Fruit fly (Drosophila melanogaster): Measurements from ENCODE around the gene Dci.

The Dci gene

DNA sequence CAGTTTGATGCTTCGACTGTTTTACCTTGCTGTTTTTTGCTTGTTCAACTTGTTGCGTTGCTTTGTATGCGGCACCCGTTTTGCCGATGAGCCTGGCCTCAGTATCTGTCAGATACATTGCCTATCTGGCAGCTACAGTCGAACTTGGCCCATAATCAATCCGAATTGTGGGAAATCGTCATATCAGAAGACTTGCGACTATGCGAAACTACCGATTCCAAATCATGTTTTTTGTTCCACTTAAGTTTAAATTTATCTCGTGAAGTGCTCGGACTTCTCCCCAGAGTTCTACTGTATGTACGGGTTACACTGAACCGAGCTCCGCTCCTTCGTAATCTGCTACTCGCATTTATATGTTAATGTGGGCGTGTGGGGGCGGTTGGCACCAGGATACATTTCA lies 33.1 kb downstream of the Dci start (continued):
- TF ChIP-seq kni (GFP tag; optimal IDR thresholded peaks at IDR 0.05) (no peak), CG3163 (GFP tag; optimal IDR thresholded peaks at IDR 0.05) (no peak), sim (GFP tag; IDR thresholded peaks at IDR 0.05) (no peak), Lim3 (GFP tag; IDR thresholded peaks at IDR 0.05) (no peak), fu2 (GFP tag; optimal IDR thresholded peaks at IDR 0.05) (no peak), Med (GFP tag) (peak; percentile 84), wdn (GFP tag; IDR thresholded peaks at IDR 0.05) (no peak), Optix (GFP tag; IDR thresholded peaks at IDR 0.05) (no peak), CG7271 (tag; optimal IDR thresholded peaks at IDR 0.05) (no peak), CG11696 (GFP tag; IDR thresholded peaks at IDR 0.05) (no peak), CG16815 (GFP tag; optimal IDR thresholded peaks at IDR 0.05) (no peak), CG10462 (GFP tag; optimal IDR thresholded peaks at IDR 0.05) (no peak), Aef1 (GFP tag; IDR thresholded peaks at IDR 0.05) (peak; percentile 40; the same call in 1 of the 3 replicates), CG15696 (tag; optimal IDR thresholded peaks at IDR 0.05) (no peak), da (GFP tag; optimal IDR thresholded peaks at IDR 0.05) (no peak), ems (GFP tag; optimal IDR thresholded peaks at IDR 0.05) (no peak), gsb (GFP tag; IDR thresholded peaks at IDR 0.05) (no peak), eyg (GFP tag; optimal IDR thresholded peaks at IDR 0.05) (no peak), ranshi (GFP tag; IDR thresholded peaks at IDR 0.05) (no peak), psq (GFP tag; optimal IDR thresholded peaks at IDR 0.05) (no peak)

DNA sequence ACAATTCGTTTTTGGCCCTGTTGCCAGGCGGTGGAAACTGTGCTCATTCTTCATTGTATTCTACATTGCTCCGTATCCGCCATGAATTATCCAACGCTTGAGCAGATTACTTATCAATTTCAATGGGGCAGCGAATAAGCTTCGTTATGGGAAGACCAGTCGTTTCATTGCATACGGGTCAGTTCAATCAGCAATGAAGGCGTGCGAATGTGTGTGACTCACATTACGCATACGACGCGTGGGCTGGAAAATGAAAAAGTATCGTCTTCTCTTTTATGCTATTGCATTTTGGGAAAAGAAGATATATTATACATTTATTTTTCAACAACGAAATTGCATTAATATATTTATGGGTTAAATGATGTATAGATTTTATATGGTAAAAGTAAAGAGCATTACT lies 33.9 kb downstream of the Dci start:
- peak; percentile 10 for TF ChIP-seq Ets65A (GFP tag)
- 0 out of 2 replicates have a peak, but pooled peaks have one; percentile 50 for TF ChIP-seq CG7372 (GFP tag; IDR thresholded peaks at IDR 0.05)
- peak; percentile 9 for TF ChIP-seq gcm (GFP tag; optimal IDR thresholded peaks at IDR 0.05)
- TF ChIP-seq pum (GFP tag; optimal IDR thresholded peaks at IDR 0.05) = no peak
- no peak for TF ChIP-seq CG17361 (GFP tag; IDR thresholded peaks at IDR 0.05)
- no peak for TF ChIP-seq Hr78 (GFP tag; optimal IDR thresholded peaks at IDR 0.05)
- TF ChIP-seq wek (GFP tag; optimal IDR thresholded peaks at IDR 0.05) = no peak
- TF ChIP-seq fd102C (GFP tag; optimal IDR thresholded peaks at IDR 0.05) = no peak
- peak; percentile 20 for TF ChIP-seq Med (GFP tag)
- TF ChIP-seq CG18011 (GFP tag; optimal IDR thresholded peaks at IDR 0.05) = no peak
- TF ChIP-seq CG18619 (GFP tag; optimal IDR thresholded peaks at IDR 0.05) = no peak
- no peak for TF ChIP-seq dpn (GFP tag; optimal IDR thresholded peaks at IDR 0.05)
- TF ChIP-seq lola (GFP tag; optimal IDR thresholded peaks at IDR 0.05) = no peak

DNA sequence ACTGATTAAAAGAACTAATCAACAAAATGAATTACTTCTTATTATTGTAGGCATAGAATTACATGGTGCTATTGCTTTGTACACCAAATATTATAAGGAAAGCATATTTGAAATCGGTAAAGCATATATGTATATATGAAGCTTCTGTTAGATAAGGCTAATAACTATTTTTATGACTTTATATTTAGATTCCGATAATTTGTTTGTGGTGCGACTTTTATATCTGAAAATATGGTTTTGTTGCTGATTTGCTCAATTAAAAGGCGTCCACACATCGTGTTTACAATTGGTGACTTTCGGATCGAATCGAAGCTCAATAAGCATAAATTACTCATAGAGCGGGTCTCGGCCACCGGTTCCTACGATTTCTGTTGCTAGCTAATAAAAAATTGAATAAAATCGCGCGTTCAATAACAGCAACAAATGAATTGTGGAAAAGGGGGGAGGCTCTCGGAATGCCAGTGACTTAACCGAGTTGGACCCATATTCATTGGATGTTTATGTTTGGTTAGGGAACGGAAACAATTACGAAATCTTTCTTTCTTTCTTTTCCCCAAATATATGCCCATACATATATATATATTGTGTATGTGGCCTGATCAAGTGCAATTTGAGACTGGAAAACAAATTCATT lies 34.6 kb downstream of the Dci start:
- TF ChIP-seq CG2678 (tag; optimal IDR thresholded peaks at IDR 0.05) (peak; percentile 11), sens (GFP tag) (peak; percentile 8), ATbp (GFP tag; optimal IDR thresholded peaks at IDR 0.05) (no peak), sd (tag; optimal IDR thresholded peaks at IDR 0.05) (peak; percentile 90), Atf6 (GFP tag; IDR thresholded peaks at IDR 0.05) (no peak), Dad (GFP tag; optimal IDR thresholded peaks at IDR 0.05) (no peak), sqz (GFP tag; optimal IDR thresholded peaks at IDR 0.05) (no peak), PHDP (tag; optimal IDR thresholded peaks at IDR 0.05) (peak; percentile 19), CG12769 (tag; optimal IDR thresholded peaks at IDR 0.05) (peak; percentile 8), Doc2 (GFP tag; IDR thresholded peaks at IDR 0.05) (no peak), exex (tag; optimal IDR thresholded peaks at IDR 0.05) (peak; percentile 66), CG13894 (tag; optimal IDR thresholded peaks at IDR 0.05) (peak; percentile 19), sug (tag; optimal IDR thresholded peaks at IDR 0.05) (peak; percentile 20), gfzf (GFP tag; optimal IDR thresholded peaks at IDR 0.05) (no peak), CG34376 (GFP tag; optimal IDR thresholded peaks at IDR 0.05) (peak; percentile 56), ttk (GFP tag; IDR thresholded peaks at IDR 0.05) (no peak), odd (GFP tag; optimal IDR thresholded peaks at IDR 0.05) (no peak), CHES-1-like (GFP tag; optimal IDR thresholded peaks at IDR 0.05) (no peak)

Measured in whole organism, embryonic.